Worm (Caenorhabditis elegans): ENCODE measurements around the gene srh-132.

- no peak for TF ChIP-seq med-1 (GFP tag; optimal IDR thresholded peaks at IDR 0.05; ENCODE audit: insufficient read depth)
- no peak for TF ChIP-seq ztf-29 (GFP tag; IDR thresholded peaks at IDR 0.05)
- TF ChIP-seq flt-1 (GFP tag; IDR thresholded peaks at IDR 0.05): no peak
These were observed 20.0 kb downstream of the srh-132 start, which contains the start of gene T27C5.10 for ce11 chrV:17430066-17430465.
